Worm (Caenorhabditis elegans) whole organism, mixed stage, embryonic: ENCODE results near the gene srg-10.

ENCODE experiments used
- M03D4.4 ChIP-seq: sonication (generic microtip); optimal IDR thresholded peaks from 2 replicates; lab custom pipeline; 2017; ENCODE audit warnings: mild to moderate bottlenecking, missing genetic modification characterization, missing compliant biosample characterization
- bed-3 ChIP-seq: fragments of 200-800 bp; sonication (Bioruptor generic); optimal IDR thresholded peaks from 3 replicates; lab custom pipeline; 2018; ENCODE audit warnings: mild to moderate bottlenecking, missing genetic modification characterization, moderate library complexity, missing compliant biosample characterization
- blmp-1 ChIP-seq: fragments of 150-350 bp; optimal IDR thresholded peaks from 2 replicates; lab custom pipeline; 2014; ENCODE audit warnings: missing biosample characterization, missing genetic modification characterization
- ceh-43 ChIP-seq: fragments of 200-800 bp; sonication (Bioruptor generic); optimal IDR thresholded peaks from 2 replicates; lab custom pipeline; 2018; ENCODE audit warnings: mild to moderate bottlenecking, missing genetic modification characterization, moderate library complexity, missing compliant biosample characterization
- lin-13 ChIP-seq: fragments of 150-350 bp; optimal IDR thresholded peaks from 2 replicates; lab custom pipeline; 2014; ENCODE audit warnings: missing biosample characterization, missing genetic modification characterization
- mab-5 ChIP-seq: fragments of 150-350 bp; optimal IDR thresholded peaks from 2 replicates; lab custom pipeline; 2014; ENCODE audit warnings: missing biosample characterization, missing genetic modification characterization
- nhr-237 ChIP-seq: fragments of 150-350 bp; optimal IDR thresholded peaks from 2 replicates; lab custom pipeline; 2014; ENCODE audit warnings: missing biosample characterization, missing genetic modification characterization
- nhr-76 ChIP-seq: sonication (generic microtip); optimal IDR thresholded peaks from 2 replicates; lab custom pipeline; 2017; ENCODE audit warnings: missing biosample characterization, missing genetic modification characterization
- snpc-4 ChIP-seq: fragments of 150-350 bp; optimal IDR thresholded peaks from 2 replicates; lab custom pipeline; 2014; ENCODE audit warnings: missing biosample characterization, missing genetic modification characterization
- tbx-8 ChIP-seq: fragments of 200-800 bp; sonication (Bioruptor generic); optimal IDR thresholded peaks from 2 replicates; lab custom pipeline; 2018; ENCODE audit warnings: mild to moderate bottlenecking, missing genetic modification characterization, moderate library complexity, missing compliant biosample characterization
- unc-120 ChIP-seq: sonication (generic microtip); optimal IDR thresholded peaks from 2 replicates; lab custom pipeline; 2017; ENCODE audit warnings: missing genetic modification characterization, missing compliant biosample characterization; ENCODE audit not compliant: poor library complexity, severe bottlenecking
- unc-62 ChIP-seq: fragments of 150-350 bp; optimal IDR thresholded peaks from 2 replicates; lab custom pipeline; 2014; ENCODE audit warnings: missing biosample characterization, missing genetic modification reagents, missing genetic modification characterization
- ztf-11 ChIP-seq: fragments of 150-350 bp; optimal IDR thresholded peaks from 2 replicates; lab custom pipeline; 2014; ENCODE audit warnings: missing biosample characterization, missing genetic modification characterization

DNA sequence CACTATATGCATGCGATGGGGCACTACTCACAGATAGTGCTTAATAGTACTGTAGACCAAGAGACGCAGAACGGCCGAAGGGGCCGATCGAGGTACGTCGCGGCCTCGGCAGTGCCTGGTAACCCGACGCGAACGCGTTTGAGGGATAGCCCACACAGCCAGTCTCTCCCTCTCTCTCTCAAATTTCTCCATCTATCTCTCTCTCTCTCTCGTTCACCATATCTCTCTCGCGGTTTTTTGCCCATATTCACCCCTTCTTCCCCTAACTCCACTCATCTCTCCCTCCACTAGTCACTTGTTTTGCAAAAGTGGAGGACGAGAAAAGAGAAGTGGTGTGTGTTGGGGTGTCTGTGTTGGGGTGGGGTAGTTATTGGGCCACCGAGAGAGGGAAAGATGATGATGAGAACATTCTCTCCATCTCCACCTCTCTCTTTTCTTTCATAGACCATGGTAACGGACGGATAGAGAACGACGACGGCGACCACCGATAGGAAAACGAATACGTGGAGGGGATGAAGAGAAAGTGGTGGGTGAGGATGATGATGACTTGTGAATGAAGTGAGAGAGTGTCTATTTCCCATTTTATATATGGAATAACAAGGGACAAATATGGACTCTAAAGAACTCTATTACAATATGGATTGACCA is 10.7 kb upstream of the srg-10 start:
- TF ChIP-seq blmp-1 (tag; lab: Kevin White, UChicago) (no peak), nhr-76 (tag; lab: Kevin White, UChicago) (no peak), tbx-8 (GFP tag; lab: Kevin White, UChicago) (no peak), snpc-4 (tag; lab: Kevin White, UChicago) (no peak), unc-120 (tag; lab: Kevin White, UChicago) (peak; percentile 96), M03D4.4 (peak; percentile 38), nhr-237 (tag; lab: Kevin White, UChicago) (no peak), unc-62 (GFP tag; lab: Kevin White, UChicago) (peak; percentile 73), lin-13 (tag; lab: Kevin White, UChicago) (peak; percentile 54), ztf-11 (tag; lab: Kevin White, UChicago) (no peak), bed-3 (no peak), mab-5 (tag; lab: Kevin White, UChicago) (no peak), ceh-43 (GFP tag; lab: Kevin White, UChicago) (peak; percentile 40)
